Fruit fly (Drosophila melanogaster) Kc167 (cell line): Measurements from ENCODE around the gene CG42673.

Source experiments
- Myc ChIP-seq: fragments of >200 bp; optimal IDR thresholded peaks from 2 replicates; lab custom pipeline; 2017; ENCODE audit warnings: missing external identifiers
- Sin3A ChIP-seq: fragments of >200 bp; optimal IDR thresholded peaks from 2 replicates; lab custom pipeline; 2018; ENCODE audit warnings: missing external identifiers
- insv ChIP-seq: fragments of >200 bp; optimal IDR thresholded peaks from 3 replicates; lab custom pipeline; 2018; ENCODE audit warnings: missing external identifiers

- no peak for TF ChIP-seq Myc (lab: Kevin White, UChicago)
- no peak for TF ChIP-seq Sin3A (lab: Kevin White, UChicago)
- no peak for TF ChIP-seq insv (lab: Kevin White, UChicago)
These were observed 67.8 kb downstream of the CG42673 start, which contains the start of gene LanB2 for dm6 chr3L:9614589-9615442.
